Worm (Caenorhabditis elegans): ENCODE data around the gene F43H9.3.

F43H9.3 gene

DNA sequence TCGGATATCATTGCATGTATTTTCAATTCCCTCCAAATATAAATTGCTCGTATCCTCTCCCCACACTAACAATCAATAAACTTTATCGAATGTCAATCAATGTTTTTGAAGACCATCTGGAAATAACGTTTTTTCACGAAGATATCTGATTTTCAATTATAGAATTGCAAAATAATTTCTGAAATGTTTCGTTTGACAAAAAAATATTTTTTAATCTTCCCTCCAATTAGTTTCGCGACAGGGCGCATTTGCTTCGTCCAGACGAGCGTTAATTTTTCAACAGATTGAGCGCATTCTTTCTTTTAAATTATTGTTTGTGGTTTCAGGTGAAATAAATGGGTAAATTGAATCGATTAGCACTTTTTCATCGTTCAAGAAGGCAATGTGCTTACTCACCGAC is 6.4 kb upstream of the F43H9.3 start, which contains the start of gene vars-1 (continued):
- no peak for TF ChIP-seq ccch-3 (GFP tag; optimal IDR thresholded peaks at IDR 0.05)
- no peak for TF ChIP-seq sptf-2 (GFP tag; optimal IDR thresholded peaks at IDR 0.05)
- no peak for TF ChIP-seq ztf-28 (GFP tag; IDR thresholded peaks at IDR 0.05)
- 0 out of 2 replicates have a peak, but pooled peaks have one; percentile 26 for TF ChIP-seq Y56A3A.18 (GFP tag; IDR thresholded peaks at IDR 0.05)
- peak; percentile 42 for TF ChIP-seq dpl-1 (GFP tag; optimal IDR thresholded peaks at IDR 0.05)

DNA sequence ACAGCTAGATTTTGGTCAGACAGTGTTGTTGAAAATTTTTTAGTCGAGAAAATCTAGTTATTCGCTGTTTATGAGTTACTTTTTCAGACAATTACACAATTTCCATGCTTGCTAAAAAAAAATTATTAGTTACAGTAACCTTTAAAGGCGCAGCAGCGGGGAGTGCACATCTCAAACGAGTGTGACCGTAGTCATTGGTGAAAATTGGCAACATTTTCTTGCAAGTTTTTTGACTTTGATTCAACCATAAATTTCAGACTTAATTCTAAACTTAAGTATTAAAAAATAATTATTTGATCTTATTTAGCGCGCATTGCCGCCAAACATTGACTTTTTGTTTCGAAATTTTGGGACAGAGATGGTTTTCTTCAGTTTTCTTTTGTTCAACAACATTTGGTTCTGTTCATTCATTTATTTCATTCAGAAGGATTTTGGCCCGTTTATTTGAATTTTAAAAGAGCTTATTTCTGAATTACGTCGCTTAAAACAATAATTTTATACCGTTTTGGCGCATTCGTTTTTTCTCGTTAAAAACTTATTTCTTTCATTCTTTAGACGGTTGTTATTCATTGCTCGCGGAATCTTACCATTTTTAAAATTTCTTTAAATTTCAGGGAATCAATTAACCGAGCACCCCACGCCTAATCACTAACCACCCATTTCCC is 4.2 kb upstream of the F43H9.3 start, which contains the start of gene oma-2:
TSS of gene oma-2 (plus strand) at position 615 of the 665 bp plus-strand sequence.
- peak; percentile 62 for TF ChIP-seq snpc-1.3 (tag; optimal IDR thresholded peaks at IDR 0.05; ENCODE audit: insufficient read depth)
- no peak for TF ChIP-seq ama-1 (optimal IDR thresholded peaks at IDR 0.05)
- TF ChIP-seq ama-1 (GFP tag; optimal IDR thresholded peaks at IDR 0.05), result no peak
- no peak for TF ChIP-seq athp-1 (tag; optimal IDR thresholded peaks at IDR 0.05)
- peak; percentile 76 for TF ChIP-seq F49E8.2 (tag; optimal IDR thresholded peaks at IDR 0.05; ENCODE audit: insufficient read depth)
- peak; percentile 36 for TF ChIP-seq dpl-1 (GFP tag; optimal IDR thresholded peaks at IDR 0.05)
- TF ChIP-seq C06A6.2 (GFP tag; conservative IDR thresholded peaks at IDR 0.05), result no peak
- no peak for TF ChIP-seq die-1 (tag; optimal IDR thresholded peaks at IDR 0.05)
- TF ChIP-seq ekl-4 (GFP tag; IDR thresholded peaks at IDR 0.05), result 0 out of 2 replicates have a peak, but pooled peaks have one; percentile 37
- TF ChIP-seq F57C9.4 (tag; optimal IDR thresholded peaks at IDR 0.05), result no peak
- TF ChIP-seq hmg-20 (GFP tag; IDR thresholded peaks at IDR 0.05), result no peak
- no peak for TF ChIP-seq F10E7.11 (tag; optimal IDR thresholded peaks at IDR 0.05)
- TF ChIP-seq attf-5 (GFP tag; optimal IDR thresholded peaks at IDR 0.05), result no peak
- 0 out of 2 replicates have a peak, but pooled peaks have one; percentile 14 for TF ChIP-seq Y56A3A.18 (GFP tag; IDR thresholded peaks at IDR 0.05)
- peak; percentile 87 for TF ChIP-seq F33H1.4 (GFP tag; IDR thresholded peaks at IDR 0.05)
- no peak for TF ChIP-seq chd-7 (tag; optimal IDR thresholded peaks at IDR 0.05)
- TF ChIP-seq lsl-1 (GFP tag; optimal IDR thresholded peaks at IDR 0.05), result peak; percentile 99
- TF ChIP-seq mxl-1 (tag; optimal IDR thresholded peaks at IDR 0.05), result no peak
- TF ChIP-seq lin-35 (GFP tag; optimal IDR thresholded peaks at IDR 0.05), result no peak
- TF ChIP-seq nhr-80 (tag; optimal IDR thresholded peaks at IDR 0.05), result no peak
- TF ChIP-seq fkh-3 (tag; optimal IDR thresholded peaks at IDR 0.05), result no peak
- TF ChIP-seq ceh-79 (tag; optimal IDR thresholded peaks at IDR 0.05), result no peak
- no peak for TF ChIP-seq lin-40 (tag; optimal IDR thresholded peaks at IDR 0.05)
- 0 out of 2 replicates have a peak, but pooled peaks have one; percentile 52 for TF ChIP-seq Y53G8AR.9 (GFP tag; conservative IDR thresholded peaks at IDR 0.05)
- TF ChIP-seq egrh-3 (GFP tag; IDR thresholded peaks at IDR 0.05), result no peak
- TF ChIP-seq sea-2 (GFP tag; IDR thresholded peaks at IDR 0.05), result no peak
- 0 out of 2 replicates have a peak, but pooled peaks have one; percentile 21 for TF ChIP-seq attf-3 (GFP tag; conservative IDR thresholded peaks at IDR 0.05)
- TF ChIP-seq xnd-1 (tag; optimal IDR thresholded peaks at IDR 0.05), result peak; percentile 89
- no peak for TF ChIP-seq egl-44 (GFP tag; IDR thresholded peaks at IDR 0.05)
- TF ChIP-seq F23B12.7 (tag; optimal IDR thresholded peaks at IDR 0.05; ENCODE audit: insufficient read depth), result peak; percentile 26
- TF ChIP-seq C17E4.6 (GFP tag; IDR thresholded peaks at IDR 0.05), result no peak
- TF ChIP-seq ztf-22 (GFP tag; optimal IDR thresholded peaks at IDR 0.05), result no peak
- peak; percentile 90 for TF ChIP-seq hsf-1 (GFP tag; IDR thresholded peaks at IDR 0.05)
- no peak for TF ChIP-seq K12H6.12 (tag; optimal IDR thresholded peaks at IDR 0.05)
- TF ChIP-seq repo-1 (tag; optimal IDR thresholded peaks at IDR 0.05), result no peak
- peak; percentile 96 for TF ChIP-seq madf-6 (GFP tag; IDR thresholded peaks at IDR 0.05)
- peak; percentile 84 for TF ChIP-seq ceh-91 (GFP tag; IDR thresholded peaks at IDR 0.05)
- TF ChIP-seq nhr-90 (tag; optimal IDR thresholded peaks at IDR 0.05), result no peak
- no peak for TF ChIP-seq cebp-1 (GFP tag; IDR thresholded peaks at IDR 0.05)
- TF ChIP-seq cebp-1 (tag; optimal IDR thresholded peaks at IDR 0.05), result no peak
- TF ChIP-seq madf-3 (GFP tag; IDR thresholded peaks at IDR 0.05), result 0 out of 2 replicates have a peak, but pooled peaks have one; percentile 16
- no peak for TF ChIP-seq rpc-1 (optimal IDR thresholded peaks at IDR 0.05)
- TF ChIP-seq rpc-1 (tag; optimal IDR thresholded peaks at IDR 0.05), result no peak
- TF ChIP-seq T07F8.4 (tag; optimal IDR thresholded peaks at IDR 0.05), result no peak

All from whole organism, young adult.